Fruit fly (Drosophila melanogaster) whole organism, prepupa: Measurements from ENCODE around the gene nkd.

Source experiments
- CG10631 ChIP-seq: fragments of 200-800 bp; sonication (Bioruptor generic); optimal IDR thresholded peaks from 2 replicates; lab custom pipeline; 2016; ENCODE audit warnings: missing biosample characterization, missing genetic modification characterization
- CG10669 ChIP-seq: fragments of 200-800 bp; sonication (Bioruptor generic); optimal IDR thresholded peaks from 3 replicates; lab custom pipeline; 2018; ENCODE audit warnings: missing biosample characterization, mild to moderate bottlenecking, missing genetic modification characterization, moderate library complexity
- CG11294 ChIP-seq: fragments of 200-800 bp; sonication (Bioruptor generic); IDR thresholded peaks from 2 replicates; pipeline ENCODE4 v1.3.6; 2022; ENCODE audit warnings: missing biosample characterization, missing genetic modification characterization
- CG11762 ChIP-seq: fragments of 200-800 bp; sonication (Bioruptor generic); optimal IDR thresholded peaks from 3 replicates; lab custom pipeline; 2016; ENCODE audit warnings: missing biosample characterization, missing genetic modification characterization; ENCODE audit not compliant: insufficient read depth
- CG11902 ChIP-seq: fragments of 200-800 bp; sonication (Bioruptor generic); optimal IDR thresholded peaks from 3 replicates; lab custom pipeline; 2016; ENCODE audit warnings: missing biosample characterization, missing genetic modification characterization
- CG15336 ChIP-seq: fragments of 200-800 bp; sonication (Bioruptor generic); IDR thresholded peaks from 2 replicates; pipeline ENCODE4 v1.3.6; 2022; ENCODE audit warnings: missing biosample characterization, missing genetic modification characterization
- CG16779 ChIP-seq: fragments of 200-800 bp; sonication (Bioruptor generic); optimal IDR thresholded peaks from 3 replicates; lab custom pipeline; 2017; ENCODE audit warnings: missing biosample characterization, mild to moderate bottlenecking, missing genetic modification characterization
- CG3032 ChIP-seq: fragments of 200-800 bp; optimal IDR thresholded peaks from 2 replicates; lab custom pipeline; 2019; ENCODE audit warnings: missing biosample characterization, mild to moderate bottlenecking, missing genetic modification characterization, moderate library complexity
- CG34406 ChIP-seq: fragments of 200-800 bp; sonication (Bioruptor generic); optimal IDR thresholded peaks from 3 replicates; lab custom pipeline; 2016; ENCODE audit warnings: missing biosample characterization, missing genetic modification characterization
- CG3919 ChIP-seq: fragments of 200-800 bp; sonication (Bioruptor generic); optimal IDR thresholded peaks from 3 replicates; lab custom pipeline; 2016; ENCODE audit warnings: missing biosample characterization, missing genetic modification characterization
- CG4318 ChIP-seq: fragments of 200-800 bp; sonication (Bioruptor generic); optimal IDR thresholded peaks from 3 replicates; lab custom pipeline; 2017; ENCODE audit warnings: missing biosample characterization, mild to moderate bottlenecking, missing genetic modification characterization
- CG6163 ChIP-seq: fragments of 200-800 bp; sonication (Bioruptor generic); IDR thresholded peaks from 3 replicates; pipeline ENCODE4 v1.3.6; 2022; ENCODE audit warnings: missing biosample characterization, missing genetic modification characterization
- CG6808 ChIP-seq: fragments of 200-800 bp; sonication (Bioruptor generic); optimal IDR thresholded peaks from 3 replicates; lab custom pipeline; 2017; ENCODE audit warnings: missing biosample characterization, missing genetic modification characterization, mild to moderate bottlenecking, moderate library complexity, missing genetic modification reagents
- CG6854 ChIP-seq: fragments of 200-800 bp; sonication (Bioruptor generic); optimal IDR thresholded peaks from 2 replicates; lab custom pipeline; 2017; ENCODE audit warnings: missing biosample characterization, mild to moderate bottlenecking, missing genetic modification characterization
- CG7368 ChIP-seq: fragments of 200-800 bp; sonication (Bioruptor generic); optimal IDR thresholded peaks from 3 replicates; lab custom pipeline; 2016; ENCODE audit warnings: missing biosample characterization, missing genetic modification characterization
- CG8319 ChIP-seq: fragments of 200-800 bp; sonication (Bioruptor generic); optimal IDR thresholded peaks from 3 replicates; lab custom pipeline; 2016; ENCODE audit warnings: missing biosample characterization, missing genetic modification characterization
- CG8632 ChIP-seq: fragments of 200-800 bp; sonication (Bioruptor generic); optimal IDR thresholded peaks from 3 replicates; lab custom pipeline; 2016; ENCODE audit warnings: missing biosample characterization, missing genetic modification characterization
- CG9139 ChIP-seq: fragments of 200-800 bp; sonication (Bioruptor generic); optimal IDR thresholded peaks from 3 replicates; lab custom pipeline; 2017; ENCODE audit warnings: missing biosample characterization, mild to moderate bottlenecking, missing genetic modification characterization
- Eip75B ChIP-seq: fragments of 200-800 bp; sonication (Bioruptor generic); optimal IDR thresholded peaks from 3 replicates; lab custom pipeline; 2016; ENCODE audit warnings: missing biosample characterization, missing genetic modification characterization
- Eip78C ChIP-seq: fragments of 200-800 bp; sonication (Bioruptor generic); peaks from one replicate; lab custom pipeline; 2016; ENCODE audit warnings: missing biosample characterization, missing genetic modification characterization
- Eip93F ChIP-seq: fragments of 200-800 bp; sonication (Bioruptor generic); optimal IDR thresholded peaks from 2 replicates; lab custom pipeline; 2016; ENCODE audit warnings: missing biosample characterization, mild to moderate bottlenecking, missing genetic modification characterization
- Ets21C ChIP-seq: fragments of 200-800 bp; sonication (Bioruptor generic); optimal IDR thresholded peaks from 3 replicates; lab custom pipeline; 2016; ENCODE audit warnings: missing biosample characterization, missing genetic modification characterization
- Ets96B ChIP-seq: fragments of 200-800 bp; optimal IDR thresholded peaks from 2 replicates; lab custom pipeline; 2019; ENCODE audit warnings: missing biosample characterization, mild to moderate bottlenecking, missing genetic modification characterization, moderate library complexity
- Gug ChIP-seq: fragments of 200-800 bp; sonication (Bioruptor generic); IDR thresholded peaks from 2 replicates; pipeline ENCODE4 v1.3.6; 2022; ENCODE audit warnings: missing biosample characterization, missing genetic modification characterization
- Hr38 ChIP-seq: sonication (Bioruptor generic); optimal IDR thresholded peaks from 2 replicates; lab custom pipeline; 2016; ENCODE audit warnings: missing biosample characterization, missing genetic modification characterization
- Hr39 ChIP-seq: fragments of 200-800 bp; sonication (Bioruptor generic); optimal IDR thresholded peaks from 2 replicates; lab custom pipeline; 2016; ENCODE audit warnings: missing biosample characterization, missing genetic modification characterization
- Met ChIP-seq: fragments of 200-800 bp; sonication (Bioruptor generic); optimal IDR thresholded peaks from 3 replicates; lab custom pipeline; 2016; ENCODE audit warnings: missing biosample characterization, missing genetic modification characterization
- OdsH ChIP-seq: fragments of 200-800 bp; sonication (Bioruptor generic); optimal IDR thresholded peaks from 3 replicates; lab custom pipeline; 2016; ENCODE audit warnings: missing biosample characterization, missing genetic modification characterization
- Smox ChIP-seq: fragments of 200-800 bp; sonication (Bioruptor generic); optimal IDR thresholded peaks from 3 replicates; lab custom pipeline; 2016; ENCODE audit warnings: missing biosample characterization, missing genetic modification characterization
- Sox14 ChIP-seq: fragments of 200-800 bp; sonication (Bioruptor generic); optimal IDR thresholded peaks from 3 replicates; lab custom pipeline; 2016; ENCODE audit warnings: missing biosample characterization, missing genetic modification characterization
- acj6 ChIP-seq: fragments of 200-800 bp; sonication (Bioruptor generic); optimal IDR thresholded peaks from 3 replicates; lab custom pipeline; 2016; ENCODE audit warnings: missing biosample characterization, missing genetic modification characterization
- cyc ChIP-seq: fragments of 200-800 bp; sonication (Bioruptor generic); optimal IDR thresholded peaks from 3 replicates; lab custom pipeline; 2016; ENCODE audit warnings: missing biosample characterization, missing genetic modification characterization
- dsx ChIP-seq: fragments of 200-800 bp; optimal IDR thresholded peaks from 3 replicates; lab custom pipeline; 2019; ENCODE audit warnings: missing biosample characterization, mild to moderate bottlenecking, missing genetic modification characterization, moderate library complexity; ENCODE audit not compliant: poor library complexity, severe bottlenecking
- eg ChIP-seq: fragments of 200-800 bp; sonication (Bioruptor generic); IDR thresholded peaks from 3 replicates; pipeline ENCODE4 v1.3.6; 2022; ENCODE audit warnings: missing biosample characterization, missing genetic modification characterization
- esn ChIP-seq: fragments of 200-800 bp; sonication (Bioruptor generic); optimal IDR thresholded peaks from 2 replicates; lab custom pipeline; 2016; ENCODE audit warnings: missing biosample characterization, mild to moderate bottlenecking, missing genetic modification characterization, moderate library complexity
- fd59A ChIP-seq: fragments of 200-800 bp; sonication (Bioruptor generic); optimal IDR thresholded peaks from 2 replicates; lab custom pipeline; 2017; ENCODE audit warnings: missing biosample characterization, mild to moderate bottlenecking, missing genetic modification characterization, missing genetic modification reagents
- fd85E ChIP-seq: fragments of 200-800 bp; sonication (Bioruptor generic); optimal IDR thresholded peaks from 3 replicates; lab custom pipeline; 2016; ENCODE audit warnings: missing biosample characterization, missing genetic modification characterization
- fkh ChIP-seq: fragments of 200-800 bp; sonication (Bioruptor generic); optimal IDR thresholded peaks from 3 replicates; lab custom pipeline; 2017; ENCODE audit warnings: missing biosample characterization, mild to moderate bottlenecking, missing genetic modification characterization, moderate library complexity
- lz ChIP-seq: fragments of 200-800 bp; sonication (Bioruptor generic); optimal IDR thresholded peaks from 3 replicates; lab custom pipeline; 2016; ENCODE audit warnings: missing biosample characterization, missing genetic modification characterization
- net ChIP-seq: fragments of 200-800 bp; sonication (Bioruptor generic); optimal IDR thresholded peaks from 3 replicates; lab custom pipeline; 2016; ENCODE audit warnings: missing biosample characterization, missing genetic modification characterization
- spab ChIP-seq: fragments of 200-800 bp; sonication (Bioruptor generic); optimal IDR thresholded peaks from 2 replicates; lab custom pipeline; 2017; ENCODE audit warnings: missing biosample characterization, mild to moderate bottlenecking, missing genetic modification characterization, missing genetic modification reagents
- ss ChIP-seq, 2 experiments: fragments of 200-800 bp; sonication (Bioruptor generic); optimal IDR thresholded peaks; 2 replicates in 1 of 2; 3 replicates in 1 of 2; lab custom pipeline; 2017 to 2018; ENCODE audit warnings: mild to moderate bottlenecking in 2 of 2, missing biosample characterization in 2 of 2, missing genetic modification characterization in 2 of 2, moderate library complexity in 1 of 2
- svp ChIP-seq: fragments of 200-800 bp; sonication (Bioruptor generic); peaks from one replicate; lab custom pipeline; 2016; ENCODE audit warnings: missing biosample characterization, missing genetic modification characterization
- topi ChIP-seq: fragments of 200-800 bp; sonication (Bioruptor generic); optimal IDR thresholded peaks from 3 replicates; lab custom pipeline; 2016; ENCODE audit warnings: missing biosample characterization, missing genetic modification characterization
- vri ChIP-seq: fragments of 200-800 bp; sonication (Bioruptor generic); optimal IDR thresholded peaks from 3 replicates; lab custom pipeline; 2016; ENCODE audit warnings: missing biosample characterization, mild to moderate bottlenecking, missing genetic modification characterization

nkd gene

dm6 chr3L:19045299-19046025 lies at the start of gene nkd (continued):
- TF ChIP-seq eg (GFP tag; lab: Robert Waterston, UW), result peak; percentile 95
- peak; percentile 67 for TF ChIP-seq CG6854
- TF ChIP-seq Sox14 (GFP tag; lab: Kevin White, UChicago), result peak; percentile 81
- TF ChIP-seq CG6163, result peak; percentile 90
- TF ChIP-seq lz (GFP tag; lab: Kevin White, UChicago), result peak; percentile 75
- peak; percentile 36 for TF ChIP-seq CG11902 (GFP tag; lab: Kevin White, UChicago)
- TF ChIP-seq Met (GFP tag; lab: Kevin White, UChicago), result peak; percentile 86
- peak; percentile 79 for TF ChIP-seq dsx (GFP tag; lab: Kevin White, UChicago)
- peak; percentile 56 for TF ChIP-seq vri (GFP tag; lab: Kevin White, UChicago)

- TF ChIP-seq CG11762 (GFP tag; lab: Kevin White, UChicago) (no peak), net (GFP tag; lab: Kevin White, UChicago) (no peak), eg (GFP tag; lab: Robert Waterston, UW) (no peak), topi (GFP tag; lab: Kevin White, UChicago) (no peak), CG16779 (tag; lab: Kevin White, UChicago) (no peak), dsx (GFP tag; lab: Kevin White, UChicago) (peak; percentile 6), fd85E (GFP tag; lab: Kevin White, UChicago) (no peak), Hr38 (no peak), CG10631 (GFP tag; lab: Kevin White, UChicago) (no peak), CG11294 (no peak), fkh (GFP tag; lab: Kevin White, UChicago) (no peak), acj6 (peak; percentile 15), Eip75B (GFP tag; lab: Kevin White, UChicago) (no peak), fd59A (GFP tag; lab: Kevin White, UChicago) (no peak), Smox (no peak), CG8319 (no peak), CG6163 (no peak), spab (GFP tag; lab: Kevin White, UChicago) (no peak), OdsH (GFP tag; lab: Kevin White, UChicago) (no peak), CG9139 (no peak), ss (GFP tag; optimal IDR thresholded peaks at IDR 0.05; lab: Kevin White, UChicago) (no peak), CG10669 (GFP tag; lab: Kevin White, UChicago) (peak; percentile 15), Eip78C (GFP tag; lab: Kevin White, UChicago) (peak; percentile 64), Sox14 (GFP tag; lab: Kevin White, UChicago) (peak; percentile 87), CG8632 (GFP tag; lab: Kevin White, UChicago) (no peak), CG4318 (GFP tag; lab: Kevin White, UChicago) (no peak), esn (GFP tag; lab: Kevin White, UChicago) (peak; percentile 14), vri (GFP tag; lab: Kevin White, UChicago) (no peak), CG15336 (GFP tag; lab: Robert Waterston, UW) (peak; percentile 48; the same call in 1 of the 2 replicates), Eip93F (GFP tag; lab: Kevin White, UChicago) (peak; percentile 86), cyc (GFP tag; lab: Kevin White, UChicago) (no peak), CG3919 (no peak), CG11902 (GFP tag; lab: Kevin White, UChicago) (no peak), CG6808 (GFP tag; lab: Kevin White, UChicago) (no peak), Gug (GFP tag; lab: Robert Waterston, UW) (no peak), CG7368 (GFP tag; lab: Kevin White, UChicago) (no peak), Met (GFP tag; lab: Kevin White, UChicago) (no peak), Hr39 (GFP tag; lab: Kevin White, UChicago) (no peak), Ets96B (peak; percentile 40), svp (peak; percentile 75), Ets21C (GFP tag; lab: Kevin White, UChicago) (no peak), CG34406 (no peak), CG3032 (tag; lab: Kevin White, UChicago) (no peak)
These were observed 47.1 kb upstream of the nkd start, which contains the start of gene MESR6 for dm6 chr3L:19092125-19093058. MESR6 (plus strand) TSS chr3L:19092670.
